Worm (Caenorhabditis elegans) whole organism, L1 larva: ENCODE results near the gene syx-2.

Experiments
- C16A3.4 ChIP-seq: fragments of 150-350 bp; optimal IDR thresholded peaks from 2 replicates; lab custom pipeline; 2014; ENCODE audit warnings: missing biosample characterization, missing genetic modification characterization
- Y116A8C.19 ChIP-seq: sonication (generic microtip); optimal IDR thresholded peaks from 2 replicates; lab custom pipeline; 2016; ENCODE audit warnings: missing compliant biosample characterization, missing genetic modification characterization, borderline replicate concordance
- blmp-1 ChIP-seq: fragments of 150-350 bp; optimal IDR thresholded peaks from 2 replicates; lab custom pipeline; 2014; ENCODE audit warnings: missing biosample characterization, missing genetic modification characterization
- ceh-63 ChIP-seq: fragments of 200-800 bp; sonication (Bioruptor generic); optimal IDR thresholded peaks from 2 replicates; lab custom pipeline; 2018; ENCODE audit warnings: mild to moderate bottlenecking, missing genetic modification characterization, missing compliant biosample characterization
- ceh-8 ChIP-seq: fragments of 200-800 bp; sonication (Bioruptor generic); optimal IDR thresholded peaks from 2 replicates; lab custom pipeline; 2018; ENCODE audit warnings: mild to moderate bottlenecking, missing genetic modification characterization, moderate library complexity, missing compliant biosample characterization
- ceh-82 ChIP-seq, 3 experiments: fragments of 150-350 bp in 1 of 3; sonication (generic microtip) in 2 of 3; optimal IDR thresholded peaks; 2 replicates each; lab custom pipeline; 2014 to 2017; ENCODE audit warnings: missing biosample characterization in 3 of 3, missing genetic modification characterization in 3 of 3
- dpl-1 ChIP-seq, 3 experiments: fragments of 150-350 bp in 2 of 3; sonication (generic microtip) in 1 of 3; optimal IDR thresholded peaks; 2 replicates each; lab custom pipeline; 2014 to 2017; ENCODE audit warnings: missing biosample characterization in 3 of 3, missing genetic modification characterization in 3 of 3, missing genetic modification reagents in 3 of 3
- dsc-1 ChIP-seq: sonication (generic microtip); optimal IDR thresholded peaks from 2 replicates; lab custom pipeline; 2016; ENCODE audit warnings: mild to moderate bottlenecking, missing genetic modification characterization, missing compliant biosample characterization
- efl-1 ChIP-seq, 4 experiments: fragments of 150-350 bp; optimal IDR thresholded peaks in 3 of 4; peaks in 1 of 4; 1 replicate in 1 of 4; 2 replicates in 3 of 4; lab custom pipeline; 2014; ENCODE audit warnings: missing biosample characterization in 2 of 4, missing genetic modification characterization in 2 of 4, missing genetic modification reagents in 2 of 4
- egl-13 ChIP-seq: sonication (generic microtip); optimal IDR thresholded peaks from 2 replicates; lab custom pipeline; 2016; ENCODE audit warnings: missing genotype, missing genetic modification reagents, missing genetic modification characterization, missing compliant biosample characterization
- egl-27 ChIP-seq, 2 experiments: fragments of 150-350 bp in 1 of 2; sonication (generic microtip); optimal IDR thresholded peaks; 3 replicates each; lab custom pipeline; 2017 to 2018; ENCODE audit warnings: missing biosample characterization in 2 of 2, missing genetic modification characterization in 2 of 2, missing genetic modification reagents in 2 of 2
- elt-3 ChIP-seq, 6 experiments: fragments of 150-350 bp in 1 of 6; sonication (generic microtip); optimal IDR thresholded peaks; 2 replicates each; lab custom pipeline; 2017 to 2018; ENCODE audit warnings: missing biosample characterization in 6 of 6, missing genetic modification characterization in 6 of 6, inconsistent platforms in 1 of 6
- ets-5 ChIP-seq: fragments of 200-800 bp; sonication (Bioruptor generic); IDR thresholded peaks from 2 replicates; pipeline ENCODE4 v1.3.6; 2022; ENCODE audit warnings: missing genetic modification characterization, missing compliant biosample characterization
- fkh-10 ChIP-seq: sonication (generic microtip); optimal IDR thresholded peaks from 2 replicates; lab custom pipeline; 2017; ENCODE audit warnings: missing biosample characterization, missing genetic modification reagents, missing genetic modification characterization
- fkh-8 ChIP-seq: sonication (generic microtip); optimal IDR thresholded peaks from 2 replicates; lab custom pipeline; 2016; ENCODE audit warnings: mild to moderate bottlenecking, missing genetic modification characterization, missing compliant biosample characterization
- fos-1 ChIP-seq: fragments of 150-350 bp; optimal IDR thresholded peaks from 2 replicates; lab custom pipeline; 2014; ENCODE audit warnings: missing biosample characterization, missing genetic modification characterization
- hpl-2 ChIP-seq: fragments of 150-350 bp; optimal IDR thresholded peaks from 2 replicates; lab custom pipeline; 2014; ENCODE audit warnings: missing biosample characterization, missing genetic modification reagents, missing genetic modification characterization
- isw-1 ChIP-seq: fragments of 200-800 bp; sonication (Bioruptor generic); IDR thresholded peaks from 2 replicates; pipeline ENCODE4 v1.3.6; 2022; ENCODE audit warnings: missing genetic modification characterization, missing compliant biosample characterization
- jun-1 ChIP-seq: fragments of 150-350 bp; optimal IDR thresholded peaks from 2 replicates; lab custom pipeline; 2014; ENCODE audit warnings: missing biosample characterization, missing genetic modification reagents, missing genetic modification characterization
- lin-14 ChIP-seq: fragments of 200-800 bp; sonication (Bioruptor generic); optimal IDR thresholded peaks from 2 replicates; lab custom pipeline; 2018; ENCODE audit warnings: mild to moderate bottlenecking, missing genetic modification characterization, moderate library complexity, missing compliant biosample characterization
- lin-15B ChIP-seq: fragments of 150-350 bp; sonication (generic microtip); optimal IDR thresholded peaks from 3 replicates; lab custom pipeline; 2014; ENCODE audit warnings: missing biosample characterization, missing genetic modification characterization
- lin-35 ChIP-seq, 2 experiments: fragments of 150-350 bp; optimal IDR thresholded peaks; 2 replicates each; lab custom pipeline; 2014; ENCODE audit warnings: missing biosample characterization in 2 of 2, missing genetic modification characterization in 2 of 2, missing genetic modification reagents in 2 of 2
- lsy-2 ChIP-seq, 2 experiments: fragments of 150-350 bp; optimal IDR thresholded peaks; 2 replicates each; lab custom pipeline; 2014; ENCODE audit warnings: missing biosample characterization in 2 of 2, missing genetic modification characterization in 2 of 2
- mab-9 ChIP-seq: fragments of 200-800 bp; sonication (Bioruptor generic); IDR thresholded peaks from 2 replicates; pipeline ENCODE4 v1.3.6; 2022; ENCODE audit warnings: missing genetic modification reagents, missing genetic modification characterization, missing compliant biosample characterization
- mdl-1 ChIP-seq, 2 experiments: fragments of 150-350 bp; optimal IDR thresholded peaks; 2 replicates each; lab custom pipeline; 2014 to 2017; ENCODE audit warnings: missing biosample characterization in 2 of 2, missing genetic modification characterization in 2 of 2, inconsistent platforms in 1 of 2
- mef-2 ChIP-seq: fragments of 150-350 bp; optimal IDR thresholded peaks from 2 replicates; lab custom pipeline; 2014; ENCODE audit warnings: missing biosample characterization, missing genetic modification characterization
- mep-1 ChIP-seq: fragments of 150-350 bp; optimal IDR thresholded peaks from 2 replicates; lab custom pipeline; 2014; ENCODE audit warnings: missing biosample characterization, missing genetic modification characterization
- nhr-11 ChIP-seq: fragments of 150-350 bp; optimal IDR thresholded peaks from 2 replicates; lab custom pipeline; 2014; ENCODE audit warnings: missing biosample characterization, missing genetic modification characterization
- nhr-12 ChIP-seq: sonication (generic microtip); optimal IDR thresholded peaks from 2 replicates; lab custom pipeline; 2017; ENCODE audit warnings: missing biosample characterization, missing genetic modification characterization
- nhr-19 ChIP-seq: fragments of 200-800 bp; sonication (Bioruptor generic); conservative IDR thresholded peaks from 2 replicates; pipeline ENCODE4 v1.3.6; 2022; ENCODE audit warnings: missing genetic modification characterization, missing compliant biosample characterization
- nhr-20 ChIP-seq: sonication (generic microtip); optimal IDR thresholded peaks from 2 replicates; lab custom pipeline; 2016; ENCODE audit warnings: mild to moderate bottlenecking, missing genetic modification characterization, missing compliant biosample characterization
- nhr-47 ChIP-seq: sonication (generic microtip); optimal IDR thresholded peaks from 2 replicates; lab custom pipeline; 2016; ENCODE audit warnings: mild to moderate bottlenecking, missing genetic modification characterization, moderate library complexity, missing compliant biosample characterization
- nhr-71 ChIP-seq: sonication (generic microtip); optimal IDR thresholded peaks from 2 replicates; lab custom pipeline; 2016; ENCODE audit warnings: mild to moderate bottlenecking, missing genetic modification characterization, moderate library complexity, missing compliant biosample characterization
- nhr-76 ChIP-seq: sonication (generic microtip); optimal IDR thresholded peaks from 2 replicates; lab custom pipeline; 2017; ENCODE audit warnings: missing biosample characterization, missing genetic modification characterization
- nhr-77 ChIP-seq: fragments of 150-350 bp; optimal IDR thresholded peaks from 2 replicates; lab custom pipeline; 2014; ENCODE audit warnings: missing biosample characterization, missing genetic modification characterization
- pag-3 ChIP-seq: sonication (generic microtip); optimal IDR thresholded peaks from 2 replicates; lab custom pipeline; 2017; ENCODE audit warnings: missing genetic modification characterization, mild to moderate bottlenecking, missing compliant biosample characterization, antibody characterized with exemption, borderline replicate concordance; ENCODE audit not compliant: insufficient read depth
- rnt-1 ChIP-seq: sonication (generic microtip); optimal IDR thresholded peaks from 2 replicates; lab custom pipeline; 2016; ENCODE audit warnings: mild to moderate bottlenecking, missing genetic modification characterization, moderate library complexity, missing compliant biosample characterization
- skn-1 ChIP-seq: fragments of 150-350 bp; optimal IDR thresholded peaks from 2 replicates; lab custom pipeline; 2014; ENCODE audit warnings: missing biosample characterization, missing genetic modification characterization
- snpc-4 ChIP-seq: fragments of 150-350 bp; optimal IDR thresholded peaks from 2 replicates; lab custom pipeline; 2014; ENCODE audit warnings: missing biosample characterization, missing genetic modification characterization
- snu-23 ChIP-seq: sonication (generic microtip); optimal IDR thresholded peaks from 2 replicates; lab custom pipeline; 2016; ENCODE audit warnings: missing genetic modification characterization, missing compliant biosample characterization
- swsn-7 ChIP-seq: sonication (generic microtip); optimal IDR thresholded peaks from 2 replicates; lab custom pipeline; 2016; ENCODE audit warnings: missing genetic modification characterization, missing compliant biosample characterization
- tbx-2 ChIP-seq: sonication (generic microtip); optimal IDR thresholded peaks from 2 replicates; lab custom pipeline; 2016; ENCODE audit warnings: missing genetic modification characterization, missing compliant biosample characterization
- unc-130 ChIP-seq: fragments of 150-350 bp; optimal IDR thresholded peaks from 2 replicates; lab custom pipeline; 2017; ENCODE audit warnings: missing biosample characterization, missing genetic modification characterization, inconsistent platforms
- unc-86 ChIP-seq: sonication (generic microtip); optimal IDR thresholded peaks from 2 replicates; lab custom pipeline; 2016; ENCODE audit warnings: missing genetic modification characterization, missing compliant biosample characterization
- xbp-1 ChIP-seq: sonication (generic microtip); optimal IDR thresholded peaks from 2 replicates; lab custom pipeline; 2016; ENCODE audit warnings: missing genetic modification characterization, missing compliant biosample characterization

Gene syx-2

ce11 chrX:13941865-13942264, 18.1 kb upstream of the syx-2 start:
- no peak for TF ChIP-seq nhr-12 (tag; lab: Kevin White, UChicago)

ce11 chrX:13944184-13944583, 15.8 kb upstream of the syx-2 start:
- TF ChIP-seq efl-1 (optimal IDR thresholded peaks at IDR 0.05; lab: Kevin White, UChicago) (no peak), efl-1 (GFP tag; optimal IDR thresholded peaks at IDR 0.05 in 1 of 2; lab: Kevin White, UChicago) (peak in 1 of 2 experiments; percentile 78), mep-1 (tag; lab: Kevin White, UChicago) (no peak)

ce11 chrX:13945090-13945489, 14.9 kb upstream of the syx-2 start:
- no peak for TF ChIP-seq unc-130

DNA sequence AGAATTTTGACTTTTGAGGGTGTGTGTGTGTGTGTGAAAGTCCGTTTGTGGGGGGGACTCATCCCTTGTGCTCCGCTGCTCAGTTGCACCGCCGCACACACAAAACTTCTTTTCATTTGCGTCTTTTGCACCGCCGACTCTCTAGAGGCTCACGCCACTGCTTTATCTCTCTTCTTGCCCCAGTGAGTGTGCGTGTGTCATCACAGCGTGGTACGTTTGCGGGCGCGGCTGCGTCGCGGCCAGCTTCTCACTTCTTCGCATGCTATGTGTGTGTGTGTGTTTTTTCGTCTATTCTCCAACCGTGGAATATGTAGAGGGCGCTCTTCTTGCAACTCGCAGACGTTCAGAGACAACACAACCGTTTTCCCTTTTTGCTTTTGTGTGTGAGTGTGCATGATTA, 14.4 kb upstream of the syx-2 start:
- TF ChIP-seq blmp-1: no peak
- TF ChIP-seq skn-1: peak; percentile 38
- no peak for TF ChIP-seq mef-2 (tag; lab: Kevin White, UChicago)
- peak; percentile 73 for TF ChIP-seq nhr-71 (tag; lab: Kevin White, UChicago)
- peak; percentile 52 for TF ChIP-seq tbx-2 (tag; lab: Kevin White, UChicago)
- TF ChIP-seq dpl-1 (GFP tag; optimal IDR thresholded peaks at IDR 0.05; lab: Kevin White, UChicago): peak in 1 of 3 experiments; percentile 26
- no peak for TF ChIP-seq fos-1 (tag; lab: Kevin White, UChicago)
- peak; percentile 40 to 87 (median 66) for TF ChIP-seq ceh-82 (tag; optimal IDR thresholded peaks at IDR 0.05; lab: Kevin White, UChicago)
- TF ChIP-seq unc-130: no peak
- peak; percentile 81 for TF ChIP-seq snpc-4 (tag; lab: Kevin White, UChicago)
- no peak for TF ChIP-seq jun-1
- TF ChIP-seq ceh-8 (GFP tag; lab: Kevin White, UChicago): peak; percentile 67
- peak; percentile 87 for TF ChIP-seq lin-14
- TF ChIP-seq egl-13 (tag; lab: Kevin White, UChicago): no peak
- TF ChIP-seq nhr-20 (tag; lab: Kevin White, UChicago): peak; percentile 17
- peak; percentile 27 for TF ChIP-seq unc-86 (tag; lab: Kevin White, UChicago)
- TF ChIP-seq isw-1 (GFP tag; lab: Robert Waterston, UW): 0 out of 2 replicates have a peak, but pooled peaks have one; percentile 14
- peak; percentile 54 for TF ChIP-seq swsn-7 (tag; lab: Kevin White, UChicago)
- no peak for TF ChIP-seq ets-5 (GFP tag; lab: Robert Waterston, UW)
- TF ChIP-seq lin-35 (GFP tag; optimal IDR thresholded peaks at IDR 0.05; lab: Kevin White, UChicago): peak; percentile 23 to 38
- TF ChIP-seq ceh-63 (GFP tag; lab: Kevin White, UChicago): no peak
- TF ChIP-seq efl-1 (optimal IDR thresholded peaks at IDR 0.05; lab: Kevin White, UChicago): peak in 1 of 2 experiments; percentile 3
- TF ChIP-seq efl-1 (GFP tag; optimal IDR thresholded peaks at IDR 0.05 in 1 of 2; lab: Kevin White, UChicago): no peak
- peak; percentile 46 for TF ChIP-seq nhr-19 (GFP tag; lab: Robert Waterston, UW)
- peak; percentile 58 for TF ChIP-seq nhr-47 (tag; lab: Kevin White, UChicago)
- peak; percentile 54 for TF ChIP-seq dsc-1 (tag; lab: Kevin White, UChicago)
- no peak for TF ChIP-seq nhr-77 (tag; lab: Kevin White, UChicago)
- no peak for TF ChIP-seq nhr-12 (tag; lab: Kevin White, UChicago)
- no peak for TF ChIP-seq egl-27 (tag; optimal IDR thresholded peaks at IDR 0.05; lab: Kevin White, UChicago)
- TF ChIP-seq fkh-8 (tag; lab: Kevin White, UChicago): peak; percentile 82
- no peak for TF ChIP-seq elt-3 (tag; optimal IDR thresholded peaks at IDR 0.05; lab: Kevin White, UChicago)
- TF ChIP-seq snu-23 (GFP tag; lab: Kevin White, UChicago): peak; percentile 62
- TF ChIP-seq Y116A8C.19 (tag; lab: Kevin White, UChicago): no peak
- no peak for TF ChIP-seq nhr-76 (tag; lab: Kevin White, UChicago)
- peak in 1 of 2 experiments; percentile 56 for TF ChIP-seq lsy-2 (tag; optimal IDR thresholded peaks at IDR 0.05; lab: Kevin White, UChicago)
- TF ChIP-seq mab-9 (GFP tag; lab: Robert Waterston, UW): peak; percentile 69
- TF ChIP-seq nhr-11 (tag; lab: Kevin White, UChicago): no peak
- TF ChIP-seq fkh-10: peak; percentile 83
- TF ChIP-seq hpl-2 (GFP tag; lab: Kevin White, UChicago): no peak
- peak; percentile 19 for TF ChIP-seq mep-1 (tag; lab: Kevin White, UChicago)
- peak; percentile 57 for TF ChIP-seq rnt-1
- TF ChIP-seq mdl-1 (tag; optimal IDR thresholded peaks at IDR 0.05; lab: Kevin White, UChicago): peak in 1 of 2 experiments; percentile 47
- TF ChIP-seq xbp-1: peak; percentile 26
- TF ChIP-seq C16A3.4 (tag; lab: Kevin White, UChicago): peak; percentile 24
- no peak for TF ChIP-seq pag-3 (tag; lab: Kevin White, UChicago)
- TF ChIP-seq lin-15B (tag; lab: Kevin White, UChicago): no peak
